Fruit fly (Drosophila melanogaster) whole organism, embryonic: ENCODE results near the gene Arfip.

Experiments used
- CG10209 ChIP-seq: fragments of 200-800 bp; sonication (Bioruptor generic); optimal IDR thresholded peaks from 3 replicates; lab custom pipeline; 2017; ENCODE audit warnings: missing biosample characterization, mild to moderate bottlenecking, missing genetic modification characterization, missing genetic modification reagents
- CG10366 ChIP-seq: fragments of 200-800 bp; sonication (Bioruptor generic); IDR thresholded peaks from 2 replicates; pipeline ENCODE4 v1.3.6; 2022; ENCODE audit warnings: missing biosample characterization, missing genetic modification characterization
- CG11504 ChIP-seq: fragments of 200-800 bp; sonication (Bioruptor generic); optimal IDR thresholded peaks from 3 replicates; lab custom pipeline; 2019; ENCODE audit warnings: missing biosample characterization, mild to moderate bottlenecking, missing genetic modification characterization, moderate library complexity
- CG12155 ChIP-seq: fragments of 200-800 bp; sonication (Bioruptor generic); optimal IDR thresholded peaks from 3 replicates; lab custom pipeline; 2016; ENCODE audit warnings: missing biosample characterization, missing genetic modification characterization
- CG12942 ChIP-seq: fragments of 200-800 bp; sonication (Bioruptor generic); optimal IDR thresholded peaks from 3 replicates; lab custom pipeline; 2016; ENCODE audit warnings: missing biosample characterization, missing genetic modification characterization
- CG13123 ChIP-seq: fragments of 200-800 bp; sonication (Bioruptor generic); optimal IDR thresholded peaks from 2 replicates; lab custom pipeline; 2016; ENCODE audit warnings: missing biosample characterization, missing genetic modification characterization
- CG13624 ChIP-seq: fragments of 200-800 bp; sonication (Bioruptor generic); optimal IDR thresholded peaks from 2 replicates; lab custom pipeline; 2016; ENCODE audit warnings: missing biosample characterization, missing genetic modification characterization
- CG1602 ChIP-seq: fragments of 200-800 bp; sonication (Bioruptor generic); optimal IDR thresholded peaks from 3 replicates; lab custom pipeline; 2016; ENCODE audit warnings: missing biosample characterization, missing genetic modification characterization
- CG30020 ChIP-seq: fragments of 200-800 bp; optimal IDR thresholded peaks from 2 replicates; lab custom pipeline; 2019; ENCODE audit warnings: missing biosample characterization, mild to moderate bottlenecking, missing genetic modification characterization, moderate library complexity
- CG3407 ChIP-seq: fragments of 200-800 bp; sonication (Bioruptor generic); optimal IDR thresholded peaks from 2 replicates; lab custom pipeline; 2018; ENCODE audit warnings: missing biosample characterization, mild to moderate bottlenecking, missing genetic modification characterization
- CG34224 ChIP-seq: fragments of 200-800 bp; sonication (Bioruptor generic); IDR thresholded peaks from 3 replicates; pipeline ENCODE4 v1.3.6; 2022; ENCODE audit warnings: missing biosample characterization, missing genetic modification characterization; ENCODE audit not compliant: partially characterized antibody
- CG34376 ChIP-seq: fragments of 200-800 bp; sonication (Bioruptor generic); optimal IDR thresholded peaks from 2 replicates; lab custom pipeline; 2018; ENCODE audit warnings: missing biosample characterization, mild to moderate bottlenecking, missing genetic modification characterization
- CG42726 ChIP-seq: fragments of 200-800 bp; sonication (Bioruptor generic); IDR thresholded peaks from 2 replicates; pipeline ENCODE4 v1.3.6; 2022; ENCODE audit warnings: missing biosample characterization, missing genetic modification characterization; ENCODE audit not compliant: partially characterized antibody
- CG4404 ChIP-seq: fragments of 200-800 bp; sonication (Bioruptor generic); IDR thresholded peaks from 2 replicates; pipeline ENCODE4 v1.3.6; 2022; ENCODE audit warnings: missing biosample characterization, missing genetic modification characterization
- CG4617 ChIP-seq: fragments of 200-800 bp; sonication (Bioruptor generic); optimal IDR thresholded peaks from 3 replicates; lab custom pipeline; 2016; ENCODE audit warnings: missing biosample characterization, missing genetic modification characterization, borderline replicate concordance
- CG5180 ChIP-seq: fragments of 200-800 bp; sonication (Bioruptor generic); optimal IDR thresholded peaks from 3 replicates; lab custom pipeline; 2017; ENCODE audit warnings: missing biosample characterization, missing genetic modification characterization, mild to moderate bottlenecking, moderate library complexity, missing genetic modification reagents
- CG7786 ChIP-seq: fragments of 200-800 bp; sonication (Bioruptor generic); optimal IDR thresholded peaks from 2 replicates; lab custom pipeline; 2016; ENCODE audit warnings: missing biosample characterization, missing genetic modification characterization
- D ChIP-seq, 2 experiments: fragments of 200-800 bp in 1 of 2; fragments of >200 bp in 1 of 2; sonication (Bioruptor generic) in 1 of 2; optimal IDR thresholded peaks; 2 replicates in 1 of 2; 3 replicates in 1 of 2; lab custom pipeline; 2017; ENCODE audit warnings: mild to moderate bottlenecking in 1 of 2, missing biosample characterization in 1 of 2, missing genetic modification characterization in 1 of 2, missing genetic modification reagents in 1 of 2
- Hand ChIP-seq: fragments of 200-800 bp; sonication (Bioruptor generic); optimal IDR thresholded peaks from 2 replicates; lab custom pipeline; 2017; ENCODE audit warnings: mild to moderate bottlenecking, missing biosample characterization, missing genetic modification reagents, missing genetic modification characterization
- Hey ChIP-seq: fragments of 200-800 bp; sonication (Bioruptor generic); optimal IDR thresholded peaks from 3 replicates; lab custom pipeline; 2018; ENCODE audit warnings: missing biosample characterization, mild to moderate bottlenecking, missing genetic modification characterization
- Hr39 ChIP-seq: fragments of >200 bp; optimal IDR thresholded peaks from 2 replicates; lab custom pipeline; 2017
- Hsf ChIP-seq: fragments of 200-800 bp; sonication (Bioruptor generic); optimal IDR thresholded peaks from 3 replicates; lab custom pipeline; 2016; ENCODE audit warnings: missing biosample characterization, missing genetic modification characterization
- Kr ChIP-seq: fragments of 200-800 bp; sonication (Bioruptor generic); optimal IDR thresholded peaks from 2 replicates; lab custom pipeline; 2017; ENCODE audit warnings: missing biosample characterization, mild to moderate bottlenecking, missing genetic modification characterization
- MESR4 ChIP-seq: fragments of 200-800 bp; sonication (Bioruptor generic); optimal IDR thresholded peaks from 2 replicates; lab custom pipeline; 2018; ENCODE audit warnings: missing biosample characterization, mild to moderate bottlenecking, missing genetic modification characterization, moderate library complexity
- Meics ChIP-seq: fragments of 200-800 bp; sonication (Bioruptor generic); optimal IDR thresholded peaks from 2 replicates; lab custom pipeline; 2017; ENCODE audit warnings: missing biosample characterization, mild to moderate bottlenecking, missing genetic modification characterization
- Pdp1 ChIP-seq, 2 experiments: fragments of 200-800 bp; sonication (Bioruptor generic); optimal IDR thresholded peaks; 3 replicates each; lab custom pipeline; 2016; ENCODE audit warnings: missing biosample characterization in 2 of 2, missing genetic modification characterization in 2 of 2, mild to moderate bottlenecking in 1 of 2, moderate library complexity in 1 of 2
- Six4 ChIP-seq: fragments of 200-800 bp; sonication (Bioruptor generic); optimal IDR thresholded peaks from 2 replicates; lab custom pipeline; 2016; ENCODE audit warnings: missing biosample characterization, missing genetic modification characterization
- Trl ChIP-seq, 3 experiments: fragments of >200 bp in 2 of 3; fragments of 200-800 bp in 1 of 3; sonication (Bioruptor generic) in 1 of 3; optimal IDR thresholded peaks; 2 replicates in 1 of 3; 3 replicates in 2 of 3; lab custom pipeline; 2016 to 2017; ENCODE audit warnings: missing biosample characterization in 1 of 3, missing genetic modification characterization in 1 of 3
- Xbp1 ChIP-seq: fragments of 200-800 bp; sonication (Bioruptor generic); optimal IDR thresholded peaks from 3 replicates; lab custom pipeline; 2016; ENCODE audit warnings: missing biosample characterization, mild to moderate bottlenecking, missing genetic modification characterization
- bcd ChIP-seq: fragments of 200-800 bp; sonication (Bioruptor generic); optimal IDR thresholded peaks from 2 replicates; lab custom pipeline; 2017; ENCODE audit warnings: missing biosample characterization, mild to moderate bottlenecking, missing genetic modification characterization
- crc ChIP-seq: fragments of 200-800 bp; sonication (Bioruptor generic); optimal IDR thresholded peaks from 2 replicates; lab custom pipeline; 2016; ENCODE audit warnings: missing biosample characterization, missing genetic modification characterization
- ems ChIP-seq: fragments of 200-800 bp; sonication (Bioruptor generic); optimal IDR thresholded peaks from 3 replicates; lab custom pipeline; 2016; ENCODE audit warnings: missing biosample characterization, missing genetic modification characterization
- ewg ChIP-seq: fragments of 200-800 bp; sonication (Bioruptor generic); optimal IDR thresholded peaks from 3 replicates; lab custom pipeline; 2017; ENCODE audit warnings: mild to moderate bottlenecking, missing biosample characterization, missing genetic modification reagents, missing genetic modification characterization
- fd64A ChIP-seq: fragments of 200-800 bp; sonication (Bioruptor generic); optimal IDR thresholded peaks from 3 replicates; lab custom pipeline; 2018; ENCODE audit warnings: missing biosample characterization, mild to moderate bottlenecking, missing genetic modification characterization
- gem ChIP-seq: fragments of 200-800 bp; sonication (Bioruptor generic); optimal IDR thresholded peaks from 2 replicates; lab custom pipeline; 2019; ENCODE audit warnings: missing biosample characterization, mild to moderate bottlenecking, missing genetic modification characterization, moderate library complexity
- h ChIP-seq: fragments of >200 bp; optimal IDR thresholded peaks from 2 replicates; lab custom pipeline; 2017
- ham ChIP-seq: fragments of 200-800 bp; sonication (Bioruptor generic); IDR thresholded peaks from 2 replicates; pipeline ENCODE4 v1.3.6; 2022; ENCODE audit warnings: missing biosample characterization, missing genetic modification characterization
- insv ChIP-seq, 2 experiments: fragments of 200-800 bp; sonication (Bioruptor generic); optimal IDR thresholded peaks; 3 replicates each; lab custom pipeline; 2016 to 2018; ENCODE audit warnings: missing biosample characterization in 2 of 2, missing genetic modification characterization in 2 of 2
- jigr1 ChIP-seq: fragments of 200-800 bp; sonication (Bioruptor generic); IDR thresholded peaks from 3 replicates; pipeline ENCODE4 v1.3.6; 2022; ENCODE audit warnings: missing biosample characterization, missing genetic modification characterization
- kni ChIP-seq: fragments of 200-800 bp; sonication (Bioruptor generic); optimal IDR thresholded peaks from 3 replicates; lab custom pipeline; 2017; ENCODE audit warnings: mild to moderate bottlenecking, missing biosample characterization, missing genetic modification reagents, missing genetic modification characterization
- onecut ChIP-seq: fragments of 200-800 bp; sonication (Bioruptor generic); IDR thresholded peaks from 2 replicates; pipeline ENCODE4 v1.3.6; 2022; ENCODE audit warnings: missing biosample characterization, missing genetic modification characterization
- org-1 ChIP-seq: fragments of 200-800 bp; sonication (Bioruptor generic); optimal IDR thresholded peaks from 2 replicates; lab custom pipeline; 2017; ENCODE audit warnings: missing biosample characterization, missing genetic modification characterization
- ranshi ChIP-seq: fragments of 200-800 bp; sonication (Bioruptor generic); IDR thresholded peaks from 2 replicates; pipeline ENCODE4 v1.3.6; 2022; ENCODE audit warnings: missing biosample characterization, missing genetic modification characterization
- salm ChIP-seq: fragments of 200-800 bp; sonication (Bioruptor generic); optimal IDR thresholded peaks from 2 replicates; lab custom pipeline; 2018; ENCODE audit warnings: missing biosample characterization, mild to moderate bottlenecking, missing genetic modification characterization
- sens-2 ChIP-seq: fragments of 200-800 bp; sonication (Bioruptor generic); IDR thresholded peaks from 2 replicates; pipeline ENCODE4 v1.3.6; 2022; ENCODE audit warnings: missing biosample characterization, missing genetic modification characterization
- seq ChIP-seq: fragments of 200-800 bp; sonication (Bioruptor generic); IDR thresholded peaks from 2 replicates; pipeline ENCODE4 v1.3.6; 2022; ENCODE audit warnings: missing biosample characterization, missing genetic modification characterization
- ssp ChIP-seq: fragments of 200-800 bp; sonication (Bioruptor generic); IDR thresholded peaks from 2 replicates; pipeline ENCODE4 v1.3.6; 2022; ENCODE audit warnings: missing biosample characterization, missing genetic modification characterization
- tgo ChIP-seq: fragments of 200-800 bp; sonication (Bioruptor generic); IDR thresholded peaks from 3 replicates; pipeline ENCODE4 v1.3.6; 2022; ENCODE audit warnings: missing biosample characterization, missing genetic modification characterization
- trem ChIP-seq: fragments of 200-800 bp; optimal IDR thresholded peaks from 3 replicates; lab custom pipeline; 2019; ENCODE audit warnings: missing biosample characterization, mild to moderate bottlenecking, missing genetic modification characterization, moderate library complexity
- unc-4 ChIP-seq: fragments of 200-800 bp; sonication (Bioruptor generic); IDR thresholded peaks from 2 replicates; pipeline ENCODE4 v1.3.6; 2022; ENCODE audit warnings: missing biosample characterization, missing genetic modification characterization; ENCODE audit not compliant: partially characterized antibody
- unpg ChIP-seq: fragments of 200-800 bp; sonication (Bioruptor generic); optimal IDR thresholded peaks from 3 replicates; lab custom pipeline; 2018; ENCODE audit warnings: missing biosample characterization, mild to moderate bottlenecking, missing genetic modification characterization, moderate library complexity

Gene Arfip

DNA sequence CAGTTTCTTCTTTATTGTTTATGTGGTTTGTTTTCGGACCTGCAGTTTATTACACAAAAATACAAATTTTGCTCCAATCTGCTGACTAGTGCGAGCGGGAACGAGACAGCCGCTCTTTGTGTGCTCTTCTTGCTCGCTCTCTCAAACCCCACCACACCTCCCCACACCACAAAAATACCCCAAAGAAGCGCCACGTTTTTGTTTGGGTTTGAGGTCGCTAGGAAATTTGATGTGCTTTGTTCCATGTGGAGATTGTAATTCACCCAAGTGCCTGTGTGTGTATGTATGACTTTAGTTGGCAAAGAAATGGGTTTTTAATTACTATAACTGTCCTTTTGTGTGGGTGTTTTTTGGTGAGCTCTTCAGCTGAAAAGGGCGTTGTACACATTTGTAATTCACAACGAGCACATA lies 36.7 kb downstream of the Arfip start (continued):
- TF ChIP-seq CG34376 = peak; percentile 36
- no peak for TF ChIP-seq CG7786 (GFP tag; lab: Kevin White, UChicago)
- no peak for TF ChIP-seq CG34224 (GFP tag; lab: Robert Waterston, UW)
- TF ChIP-seq crc (GFP tag; lab: Kevin White, UChicago) = no peak
- TF ChIP-seq CG3407 (GFP tag; lab: Kevin White, UChicago) = no peak
- TF ChIP-seq tgo (GFP tag; lab: Robert Waterston, UW) = no peak
- no peak for TF ChIP-seq Meics
- no peak for TF ChIP-seq trem (tag; lab: Kevin White, UChicago)
- TF ChIP-seq unpg (GFP tag; lab: Kevin White, UChicago) = no peak
- peak; percentile 12 for TF ChIP-seq bcd (GFP tag; lab: Kevin White, UChicago)
- TF ChIP-seq CG1602 = no peak
- TF ChIP-seq CG12942 = no peak
- TF ChIP-seq Hey (tag; lab: Kevin White, UChicago) = peak; percentile 46
- no peak for TF ChIP-seq ham
- TF ChIP-seq Hsf (GFP tag; lab: Kevin White, UChicago) = no peak
- TF ChIP-seq kni = no peak
- peak in 1 of 2 experiments; percentile 92 for TF ChIP-seq Pdp1 (GFP tag; optimal IDR thresholded peaks at IDR 0.05; lab: Kevin White, UChicago)
- TF ChIP-seq MESR4 (GFP tag; lab: Kevin White, UChicago) = no peak
- TF ChIP-seq Trl (optimal IDR thresholded peaks at IDR 0.05; lab: Kevin White, UChicago) = peak; percentile 48 to 70
- TF ChIP-seq Trl (GFP tag; optimal IDR thresholded peaks at IDR 0.05; lab: Kevin White, UChicago) = no peak
- TF ChIP-seq Six4 (GFP tag; lab: Kevin White, UChicago) = no peak
- no peak for TF ChIP-seq Hr39 (lab: Kevin White, UChicago)
- no peak for TF ChIP-seq CG11504
- no peak for TF ChIP-seq CG13123 (GFP tag; lab: Kevin White, UChicago)
- TF ChIP-seq CG12155 (GFP tag; lab: Kevin White, UChicago) = no peak
- TF ChIP-seq D (optimal IDR thresholded peaks at IDR 0.05; lab: Kevin White, UChicago) = no peak
- TF ChIP-seq D (GFP tag; optimal IDR thresholded peaks at IDR 0.05; lab: Kevin White, UChicago) = no peak
- no peak for TF ChIP-seq CG10209 (GFP tag; lab: Kevin White, UChicago)
- TF ChIP-seq sens-2 (GFP tag; lab: Robert Waterston, UW) = no peak
- no peak for TF ChIP-seq ranshi (GFP tag; lab: Robert Waterston, UW)
- TF ChIP-seq CG13624 (GFP tag; lab: Kevin White, UChicago) = peak; percentile 12
- no peak for TF ChIP-seq org-1
- TF ChIP-seq CG30020 = no peak
- TF ChIP-seq seq (GFP tag; lab: Robert Waterston, UW) = no peak
- no peak for TF ChIP-seq ems
- TF ChIP-seq CG5180 (GFP tag; lab: Kevin White, UChicago) = peak; percentile 97
- no peak for TF ChIP-seq gem (tag; lab: Kevin White, UChicago)
- no peak for TF ChIP-seq CG10366 (GFP tag; lab: Robert Waterston, UW)
- TF ChIP-seq Kr (GFP tag; lab: Kevin White, UChicago) = no peak
- no peak for TF ChIP-seq onecut
- TF ChIP-seq CG4617 (GFP tag; lab: Kevin White, UChicago) = no peak
- TF ChIP-seq fd64A = no peak
- TF ChIP-seq ssp (GFP tag; lab: Robert Waterston, UW) = no peak
- TF ChIP-seq Hand = no peak
- TF ChIP-seq insv (GFP tag; optimal IDR thresholded peaks at IDR 0.05; lab: Kevin White, UChicago) = no peak
- no peak for TF ChIP-seq h (lab: Kevin White, UChicago)
- TF ChIP-seq CG42726 = no peak
- no peak for TF ChIP-seq CG4404 (GFP tag; lab: Robert Waterston, UW)
- TF ChIP-seq unc-4 (GFP tag; lab: Robert Waterston, UW) = no peak
- TF ChIP-seq salm (tag; lab: Kevin White, UChicago) = no peak
- no peak for TF ChIP-seq jigr1 (GFP tag; lab: Robert Waterston, UW)
- peak; percentile 23 for TF ChIP-seq Xbp1
- TF ChIP-seq ewg (GFP tag; lab: Kevin White, UChicago) = no peak
